Fruit fly (Drosophila melanogaster) whole organism, adult: ENCODE data around the gene sac.

ENCODE experiments used
- CG11617 ChIP-seq: fragments of 200-800 bp; sonication (Bioruptor generic); optimal IDR thresholded peaks from 2 replicates; lab custom pipeline; 2017; ENCODE audit warnings: mild to moderate bottlenecking, missing biosample characterization, missing genetic modification reagents, missing genetic modification characterization
- CG14711 ChIP-seq: fragments of 200-800 bp; sonication (Bioruptor generic); optimal IDR thresholded peaks from 2 replicates; lab custom pipeline; 2018; ENCODE audit warnings: missing biosample characterization, mild to moderate bottlenecking, missing genetic modification characterization, moderate library complexity
- CG5204 ChIP-seq: fragments of 200-800 bp; sonication (Bioruptor generic); optimal IDR thresholded peaks from 2 replicates; lab custom pipeline; 2016; ENCODE audit warnings: missing biosample characterization, missing genetic modification characterization
- Hr96 ChIP-seq: fragments of 200-800 bp; sonication (Bioruptor generic); optimal IDR thresholded peaks from 2 replicates; lab custom pipeline; 2016; ENCODE audit warnings: missing biosample characterization, missing genetic modification characterization
- Mnt ChIP-seq: fragments of 200-800 bp; sonication (Bioruptor generic); optimal IDR thresholded peaks from 2 replicates; lab custom pipeline; 2016; ENCODE audit warnings: missing biosample characterization, mild to moderate bottlenecking, missing genetic modification characterization
- bab1 ChIP-seq: fragments of 200-800 bp; sonication (Bioruptor generic); optimal IDR thresholded peaks from 3 replicates; lab custom pipeline; 2019; ENCODE audit warnings: missing biosample characterization, mild to moderate bottlenecking, missing genetic modification characterization, moderate library complexity
- cic ChIP-seq: fragments of 200-800 bp; sonication (Bioruptor generic); optimal IDR thresholded peaks from 2 replicates; lab custom pipeline; 2017; ENCODE audit warnings: missing biosample characterization, mild to moderate bottlenecking, missing genetic modification characterization, moderate library complexity
- cnc ChIP-seq, 2 experiments: fragments of >200 bp; optimal IDR thresholded peaks; 2 replicates each; lab custom pipeline; 2017
- kay ChIP-seq: fragments of 200-800 bp; sonication (Bioruptor generic); peaks from one replicate; lab custom pipeline; 2016; ENCODE audit warnings: missing biosample characterization, missing genetic modification characterization, borderline replicate concordance
- ovo ChIP-seq: fragments of 200-800 bp; sonication (Bioruptor generic); optimal IDR thresholded peaks from 2 replicates; lab custom pipeline; 2016; ENCODE audit warnings: missing biosample characterization, missing genetic modification characterization
- tj ChIP-seq: fragments of 200-800 bp; sonication (Bioruptor generic); optimal IDR thresholded peaks from 3 replicates; lab custom pipeline; 2017; ENCODE audit warnings: missing biosample characterization, mild to moderate bottlenecking, missing genetic modification characterization, moderate library complexity

dm6 chr3R:4449256-4449655 lies 31.4 kb upstream of the sac start:
- no peak for TF ChIP-seq kay (GFP tag; lab: Kevin White, UChicago)
- no peak for TF ChIP-seq CG14711 (tag; lab: Kevin White, UChicago)
- TF ChIP-seq ovo (GFP tag; lab: Kevin White, UChicago), result no peak
- TF ChIP-seq tj (GFP tag; lab: Kevin White, UChicago), result no peak
- TF ChIP-seq Mnt (GFP tag; lab: Kevin White, UChicago), result peak; percentile 31
- no peak for TF ChIP-seq Hr96
- TF ChIP-seq cnc (optimal IDR thresholded peaks at IDR 0.05; lab: Kevin White, UChicago), result no peak
- peak; percentile 16 for TF ChIP-seq cic
- TF ChIP-seq bab1 (GFP tag; lab: Kevin White, UChicago), result no peak
- no peak for TF ChIP-seq CG11617 (GFP tag; lab: Kevin White, UChicago)
- TF ChIP-seq CG5204, result no peak
